Worm (Caenorhabditis elegans) whole organism, early embryonic: Measurements from ENCODE around the gene R07E5.4.

Experiments used
- B0310.2 ChIP-seq: sonication (generic microtip); optimal IDR thresholded peaks from 2 replicates; lab custom pipeline; 2016; ENCODE audit warnings: mild to moderate bottlenecking, missing genetic modification characterization, missing compliant biosample characterization
- F13C5.2 ChIP-seq: sonication (generic microtip); optimal IDR thresholded peaks from 2 replicates; lab custom pipeline; 2017; ENCODE audit warnings: mild to moderate bottlenecking, missing genetic modification characterization, inconsistent platforms, missing compliant biosample characterization
- aly-1 ChIP-seq: sonication (generic microtip); optimal IDR thresholded peaks from 2 replicates; lab custom pipeline; 2016; ENCODE audit warnings: missing genetic modification characterization, missing compliant biosample characterization
- ama-1 ChIP-seq: fragments of 150-350 bp; optimal IDR thresholded peaks from 2 replicates; lab custom pipeline; 2014
- ceh-13 ChIP-seq: fragments of 200-800 bp; sonication (Bioruptor generic); optimal IDR thresholded peaks from 2 replicates; lab custom pipeline; 2018; ENCODE audit warnings: mild to moderate bottlenecking, missing genetic modification characterization, missing compliant biosample characterization
- ceh-36 ChIP-seq: sonication (generic microtip); optimal IDR thresholded peaks from 2 replicates; lab custom pipeline; 2016; ENCODE audit warnings: missing genetic modification characterization, inconsistent platforms, missing compliant biosample characterization
- ets-7 ChIP-seq: sonication (generic microtip); optimal IDR thresholded peaks from 2 replicates; lab custom pipeline; 2016; ENCODE audit warnings: missing genotype, missing genetic modification characterization, missing compliant biosample characterization
- flt-1 ChIP-seq: fragments of 200-800 bp; sonication (Bioruptor generic); IDR thresholded peaks from 2 replicates; pipeline ENCODE4 v1.3.6; 2022; ENCODE audit warnings: missing genetic modification characterization, missing compliant biosample characterization
- hmbx-1 ChIP-seq: sonication (generic microtip); optimal IDR thresholded peaks from 2 replicates; lab custom pipeline; 2016; ENCODE audit warnings: mild to moderate bottlenecking, missing genetic modification characterization, missing compliant biosample characterization
- hmg-4 ChIP-seq: fragments of 200-800 bp; sonication (Bioruptor generic); optimal IDR thresholded peaks from 2 replicates; lab custom pipeline; 2018; ENCODE audit warnings: mild to moderate bottlenecking, missing genetic modification characterization, missing compliant biosample characterization
- hnd-1 ChIP-seq: sonication (generic microtip); optimal IDR thresholded peaks from 2 replicates; lab custom pipeline; 2016; ENCODE audit warnings: missing genetic modification characterization, missing compliant biosample characterization
- pes-1 ChIP-seq: fragments of 200-800 bp; sonication (Bioruptor generic); IDR thresholded peaks from 2 replicates; pipeline ENCODE4 v1.3.6; 2022; ENCODE audit warnings: missing genetic modification reagents, missing genetic modification characterization, missing compliant biosample characterization
- scrt-1 ChIP-seq: fragments of 200-800 bp; sonication (Bioruptor generic); IDR thresholded peaks from 2 replicates; pipeline ENCODE4 v1.3.6; 2022; ENCODE audit warnings: missing genetic modification characterization, missing compliant biosample characterization
- sea-1 ChIP-seq: fragments of 200-800 bp; sonication (Bioruptor generic); conservative IDR thresholded peaks from 2 replicates; pipeline ENCODE4 v1.3.6; 2022; ENCODE audit warnings: missing genetic modification characterization, missing compliant biosample characterization
- tbx-11 ChIP-seq: fragments of 200-800 bp; sonication (Bioruptor generic); IDR thresholded peaks from 2 replicates; pipeline ENCODE4 v1.3.6; 2022; ENCODE audit warnings: missing genetic modification characterization, missing compliant biosample characterization
- tbx-37 ChIP-seq: fragments of 200-800 bp; sonication (Bioruptor generic); conservative IDR thresholded peaks from 2 replicates; pipeline ENCODE4 v1.3.6; 2022; ENCODE audit warnings: missing genetic modification reagents, missing genetic modification characterization, missing compliant biosample characterization
- tra-4 ChIP-seq: sonication (generic microtip); optimal IDR thresholded peaks from 2 replicates; lab custom pipeline; 2017; ENCODE audit warnings: missing genetic modification characterization, missing compliant biosample characterization

R07E5.4 gene

DNA sequence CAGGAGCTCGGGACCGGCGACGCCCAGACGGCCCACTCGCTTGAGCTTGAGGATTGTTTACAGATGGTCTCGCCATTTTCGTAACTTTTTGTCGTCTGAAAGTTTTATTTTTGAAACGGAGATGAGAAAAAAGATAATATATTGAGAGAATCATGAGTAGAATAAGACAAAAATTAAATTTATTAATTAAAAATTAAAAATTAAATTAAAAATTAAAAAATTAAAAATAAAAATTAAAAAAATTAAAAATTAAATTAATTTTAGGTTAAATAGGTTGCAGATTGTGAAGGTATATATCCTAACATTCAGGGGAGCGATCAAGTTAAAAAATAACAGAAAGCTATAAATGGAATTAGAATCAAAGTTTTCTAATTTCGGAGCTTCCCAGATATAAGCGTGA, 14.9 kb upstream of the R07E5.4 start, which contains the start of gene B0284.3:
Gene B0284.3, minus strand, starts transcription at position 101 of the 400 bp plus-strand sequence.
- TF ChIP-seq ets-7 (tag; lab: Kevin White, UChicago) (no peak), tbx-11 (GFP tag; lab: Robert Waterston, UW) (no peak), ceh-13 (no peak), sea-1 (GFP tag; lab: Robert Waterston, UW) (no peak), tra-4 (tag; lab: Kevin White, UChicago) (no peak), scrt-1 (GFP tag; lab: Robert Waterston, UW) (no peak), F13C5.2 (tag; lab: Kevin White, UChicago) (no peak), tbx-37 (GFP tag; lab: Robert Waterston, UW) (no peak), hmbx-1 (tag; lab: Kevin White, UChicago) (no peak), ama-1 (lab: Kevin White, UChicago) (no peak), hmg-4 (GFP tag; lab: Kevin White, UChicago) (no peak), B0310.2 (tag; lab: Kevin White, UChicago) (no peak), hnd-1 (tag; lab: Kevin White, UChicago) (no peak), aly-1 (tag; lab: Kevin White, UChicago) (no peak), flt-1 (no peak), pes-1 (GFP tag; lab: Robert Waterston, UW) (no peak), ceh-36 (tag; lab: Kevin White, UChicago) (no peak)

DNA sequence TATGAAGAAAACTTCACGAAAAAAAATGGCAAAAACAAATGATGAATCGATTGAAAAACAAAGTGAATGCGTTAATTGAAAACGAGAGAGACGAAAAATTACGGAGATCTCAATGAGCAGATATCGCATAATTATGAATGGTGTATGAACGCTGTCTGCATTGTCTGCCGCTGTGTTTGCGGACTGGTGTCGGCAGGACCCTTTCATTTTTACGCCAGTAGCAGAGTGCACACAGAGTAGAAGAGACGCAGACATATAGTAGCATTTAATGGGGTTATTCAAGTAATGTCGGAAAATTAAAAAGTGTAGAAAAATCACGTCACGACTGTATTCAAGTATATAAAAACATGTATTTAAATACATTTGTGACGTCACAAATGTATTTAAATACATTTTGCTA, 13.8 kb upstream of the R07E5.4 start:
- TF ChIP-seq pes-1 (GFP tag; lab: Robert Waterston, UW) (no peak), tbx-11 (GFP tag; lab: Robert Waterston, UW) (no peak), sea-1 (GFP tag; lab: Robert Waterston, UW) (no peak), F13C5.2 (tag; lab: Kevin White, UChicago) (peak; percentile 11), hmbx-1 (tag; lab: Kevin White, UChicago) (no peak), flt-1 (no peak), scrt-1 (GFP tag; lab: Robert Waterston, UW) (no peak), ceh-13 (no peak)

DNA sequence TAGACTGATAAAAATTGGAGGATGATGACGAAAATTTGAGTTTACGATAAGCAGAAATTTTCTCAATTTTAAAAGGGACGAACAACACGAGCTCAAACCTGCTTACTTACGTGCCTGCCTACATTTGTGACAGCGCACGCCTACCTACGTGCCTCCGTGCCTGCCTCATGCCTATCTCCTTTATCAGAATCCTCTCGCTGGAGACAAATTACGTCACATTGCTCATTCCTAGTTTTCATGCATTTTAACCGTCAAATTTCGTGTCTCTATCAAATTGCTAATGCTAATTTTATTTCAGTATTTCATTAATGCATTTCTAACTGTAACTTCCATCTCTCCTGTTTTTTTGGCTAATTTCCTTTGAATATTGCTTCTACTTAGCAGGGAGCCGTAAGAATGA, 13.3 kb upstream of the R07E5.4 start, which contains the start of gene pals-27:
Gene pals-27, plus strand, starts transcription at position 301 of the 400 bp plus-strand sequence.
- no peak for TF ChIP-seq tbx-11 (GFP tag; lab: Robert Waterston, UW)
- TF ChIP-seq F13C5.2 (tag; lab: Kevin White, UChicago) = no peak
- no peak for TF ChIP-seq ets-7 (tag; lab: Kevin White, UChicago)
- TF ChIP-seq flt-1 = no peak
- TF ChIP-seq pes-1 (GFP tag; lab: Robert Waterston, UW) = no peak
- no peak for TF ChIP-seq tbx-37 (GFP tag; lab: Robert Waterston, UW)
- no peak for TF ChIP-seq ceh-36 (tag; lab: Kevin White, UChicago)
- no peak for TF ChIP-seq hmg-4 (GFP tag; lab: Kevin White, UChicago)
- no peak for TF ChIP-seq tra-4 (tag; lab: Kevin White, UChicago)

DNA sequence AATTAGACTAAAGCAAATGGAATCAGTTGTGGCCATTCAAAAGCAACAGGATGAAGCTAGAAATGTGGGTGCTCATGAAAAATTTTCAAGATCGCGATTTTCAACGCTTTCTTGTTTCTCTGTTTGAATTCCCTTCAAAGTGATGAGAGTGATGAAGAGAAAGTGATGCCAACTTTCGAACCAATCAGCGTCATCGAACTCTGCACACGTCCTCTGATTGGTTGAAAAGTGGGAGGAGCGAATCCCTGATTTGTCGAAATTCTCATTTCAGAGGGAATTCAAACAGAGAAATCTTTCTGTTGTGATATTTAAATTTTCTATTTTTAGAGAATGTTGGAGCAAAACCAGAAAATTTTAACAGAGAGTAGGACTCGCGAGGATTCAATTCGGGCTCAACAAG, 12.5 kb upstream of the R07E5.4 start:
- no peak for TF ChIP-seq tra-4 (tag; lab: Kevin White, UChicago)
- no peak for TF ChIP-seq ets-7 (tag; lab: Kevin White, UChicago)

DNA sequence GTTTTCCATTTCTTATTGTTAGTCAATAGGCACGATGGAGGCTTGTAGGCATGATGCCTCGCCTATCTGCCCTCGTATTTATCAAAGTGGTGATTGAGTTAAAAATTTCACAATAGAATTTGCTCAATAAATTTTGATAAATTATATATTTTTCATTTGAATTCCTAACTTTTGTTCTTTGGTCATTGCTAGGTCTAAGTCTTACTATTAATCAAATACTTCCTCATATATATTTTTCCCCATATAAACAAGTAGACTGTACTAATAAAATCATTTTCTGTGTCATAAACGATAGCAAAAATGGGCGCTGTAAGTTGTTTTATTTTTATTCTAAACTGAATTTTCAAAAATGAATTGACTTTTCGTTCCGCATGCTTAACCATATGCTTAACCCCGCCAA, 10.1 kb upstream of the R07E5.4 start, which contains the start of gene pals-28:
Gene pals-28, plus strand, starts transcription at position 301 of the 400 bp plus-strand sequence.
- TF ChIP-seq hmg-4 (GFP tag; lab: Kevin White, UChicago) (no peak), B0310.2 (tag; lab: Kevin White, UChicago) (no peak), pes-1 (GFP tag; lab: Robert Waterston, UW) (no peak), ceh-36 (tag; lab: Kevin White, UChicago) (no peak), scrt-1 (GFP tag; lab: Robert Waterston, UW) (no peak), tbx-11 (GFP tag; lab: Robert Waterston, UW) (no peak), F13C5.2 (tag; lab: Kevin White, UChicago) (no peak), aly-1 (tag; lab: Kevin White, UChicago) (no peak), tbx-37 (GFP tag; lab: Robert Waterston, UW) (no peak), hmbx-1 (tag; lab: Kevin White, UChicago) (no peak), hnd-1 (tag; lab: Kevin White, UChicago) (no peak), ceh-13 (no peak), flt-1 (no peak), ets-7 (tag; lab: Kevin White, UChicago) (no peak), tra-4 (tag; lab: Kevin White, UChicago) (no peak), ama-1 (lab: Kevin White, UChicago) (no peak), sea-1 (GFP tag; lab: Robert Waterston, UW) (no peak)

DNA sequence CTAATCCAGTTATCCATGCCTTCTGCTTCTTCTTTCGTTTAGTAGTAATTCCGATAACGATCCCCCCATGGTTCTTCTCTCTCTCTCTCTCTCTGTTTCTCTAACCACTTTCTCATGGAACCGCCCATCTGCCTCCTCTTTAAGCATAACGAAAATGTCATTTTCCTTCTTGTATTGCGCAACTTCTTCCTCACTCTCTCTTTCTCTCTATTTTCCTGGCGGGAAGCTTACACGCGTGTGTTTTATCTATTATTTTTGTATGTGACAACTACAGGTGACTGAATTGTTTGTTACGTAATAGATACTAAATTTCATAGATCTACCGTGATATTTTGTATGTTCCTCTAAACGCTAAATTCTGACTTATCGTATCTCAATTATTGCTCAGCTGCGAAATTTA, 4.2 kb upstream of the R07E5.4 start:
- TF ChIP-seq sea-1 (GFP tag; lab: Robert Waterston, UW) (no peak), F13C5.2 (tag; lab: Kevin White, UChicago) (no peak)

DNA sequence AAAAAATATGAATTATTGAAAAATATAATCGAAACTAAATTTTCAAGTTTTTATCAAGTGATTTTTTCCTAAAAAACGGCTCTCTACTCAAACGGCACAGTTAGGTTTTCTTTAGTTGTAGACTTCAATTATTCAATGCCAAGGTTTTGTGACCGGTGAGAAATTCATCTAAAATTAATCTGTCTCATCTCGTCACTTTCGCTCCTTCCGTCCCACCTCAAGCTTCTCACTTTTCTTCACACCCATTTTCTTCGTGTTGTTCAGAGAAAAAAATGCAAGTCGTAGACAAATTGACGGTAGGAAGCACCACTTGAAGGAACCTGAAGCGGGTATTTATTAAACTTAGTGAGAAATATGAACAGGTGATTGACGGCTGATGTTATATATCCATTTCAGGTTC, 3.3 kb upstream of the R07E5.4 start:
- TF ChIP-seq hnd-1 (tag; lab: Kevin White, UChicago) = no peak
- TF ChIP-seq ceh-13 = no peak
- no peak for TF ChIP-seq scrt-1 (GFP tag; lab: Robert Waterston, UW)
- TF ChIP-seq F13C5.2 (tag; lab: Kevin White, UChicago) = no peak
- TF ChIP-seq ceh-36 (tag; lab: Kevin White, UChicago) = no peak
- TF ChIP-seq hmbx-1 (tag; lab: Kevin White, UChicago) = no peak
- TF ChIP-seq hmg-4 (GFP tag; lab: Kevin White, UChicago) = no peak
- no peak for TF ChIP-seq tbx-11 (GFP tag; lab: Robert Waterston, UW)
- no peak for TF ChIP-seq sea-1 (GFP tag; lab: Robert Waterston, UW)
- no peak for TF ChIP-seq pes-1 (GFP tag; lab: Robert Waterston, UW)
- no peak for TF ChIP-seq flt-1
- TF ChIP-seq tbx-37 (GFP tag; lab: Robert Waterston, UW) = no peak
- TF ChIP-seq tra-4 (tag; lab: Kevin White, UChicago) = no peak
- TF ChIP-seq ama-1 (lab: Kevin White, UChicago) = no peak
- no peak for TF ChIP-seq aly-1 (tag; lab: Kevin White, UChicago)
